Worm (Caenorhabditis elegans) whole organism, L1 larva: Measurements from ENCODE around the gene ZK1248.19.

Source experiments
- C04F5.9 ChIP-seq: sonication (generic microtip); optimal IDR thresholded peaks from 2 replicates; lab custom pipeline; 2016; ENCODE audit warnings: missing genetic modification characterization, missing compliant biosample characterization
- C16A3.4 ChIP-seq: fragments of 150-350 bp; optimal IDR thresholded peaks from 2 replicates; lab custom pipeline; 2014; ENCODE audit warnings: missing biosample characterization, missing genetic modification characterization
- F16B12.6 ChIP-seq: fragments of 150-350 bp; optimal IDR thresholded peaks from 2 replicates; lab custom pipeline; 2014; ENCODE audit warnings: missing biosample characterization, missing genetic modification characterization
- aha-1 ChIP-seq: fragments of 150-350 bp; optimal IDR thresholded peaks from 2 replicates; lab custom pipeline; 2014; ENCODE audit warnings: missing biosample characterization, missing genetic modification characterization
- alr-1 ChIP-seq: fragments of 200-800 bp; sonication (Bioruptor generic); optimal IDR thresholded peaks from 2 replicates; lab custom pipeline; 2018; ENCODE audit warnings: borderline replicate concordance, mild to moderate bottlenecking, missing genetic modification characterization, missing compliant biosample characterization
- aly-2 ChIP-seq: fragments of 150-350 bp; optimal IDR thresholded peaks from 2 replicates; lab custom pipeline; 2014; ENCODE audit warnings: missing biosample characterization, missing genetic modification characterization
- ceh-88 ChIP-seq: fragments of 200-800 bp; sonication (Bioruptor generic); IDR thresholded peaks from 2 replicates; pipeline ENCODE4 v1.3.6; 2022; ENCODE audit warnings: missing genetic modification characterization, missing compliant biosample characterization
- ces-1 ChIP-seq: fragments of 150-350 bp; optimal IDR thresholded peaks from 2 replicates; lab custom pipeline; 2014; ENCODE audit warnings: missing biosample characterization, missing genetic modification reagents, missing genetic modification characterization
- dpl-1 ChIP-seq, 3 experiments: fragments of 150-350 bp in 2 of 3; sonication (generic microtip) in 1 of 3; optimal IDR thresholded peaks; 2 replicates each; lab custom pipeline; 2014 to 2017; ENCODE audit warnings: missing biosample characterization in 3 of 3, missing genetic modification characterization in 3 of 3, missing genetic modification reagents in 3 of 3
- dsc-1 ChIP-seq: sonication (generic microtip); optimal IDR thresholded peaks from 2 replicates; lab custom pipeline; 2016; ENCODE audit warnings: mild to moderate bottlenecking, missing genetic modification characterization, missing compliant biosample characterization
- efl-1 ChIP-seq, 4 experiments: fragments of 150-350 bp; optimal IDR thresholded peaks in 3 of 4; peaks in 1 of 4; 1 replicate in 1 of 4; 2 replicates in 3 of 4; lab custom pipeline; 2014; ENCODE audit warnings: missing biosample characterization in 2 of 4, missing genetic modification characterization in 2 of 4, missing genetic modification reagents in 2 of 4
- efl-3 ChIP-seq: fragments of 200-800 bp; sonication (Bioruptor generic); optimal IDR thresholded peaks from 2 replicates; lab custom pipeline; 2018; ENCODE audit warnings: mild to moderate bottlenecking, missing genetic modification characterization, missing compliant biosample characterization
- egl-13 ChIP-seq: sonication (generic microtip); optimal IDR thresholded peaks from 2 replicates; lab custom pipeline; 2016; ENCODE audit warnings: missing genotype, missing genetic modification reagents, missing genetic modification characterization, missing compliant biosample characterization
- elt-2 ChIP-seq: sonication (generic microtip); optimal IDR thresholded peaks from 2 replicates; lab custom pipeline; 2016; ENCODE audit warnings: missing genetic modification characterization, mild to moderate bottlenecking, inconsistent platforms, missing compliant biosample characterization, missing genetic modification reagents
- elt-3 ChIP-seq, 6 experiments: fragments of 150-350 bp in 1 of 6; sonication (generic microtip); optimal IDR thresholded peaks; 2 replicates each; lab custom pipeline; 2017 to 2018; ENCODE audit warnings: missing biosample characterization in 6 of 6, missing genetic modification characterization in 6 of 6, inconsistent platforms in 1 of 6
- ets-5 ChIP-seq: fragments of 200-800 bp; sonication (Bioruptor generic); IDR thresholded peaks from 2 replicates; pipeline ENCODE4 v1.3.6; 2022; ENCODE audit warnings: missing genetic modification characterization, missing compliant biosample characterization
- fkh-10 ChIP-seq: sonication (generic microtip); optimal IDR thresholded peaks from 2 replicates; lab custom pipeline; 2017; ENCODE audit warnings: missing biosample characterization, missing genetic modification reagents, missing genetic modification characterization
- fkh-4 ChIP-seq: sonication (generic microtip); optimal IDR thresholded peaks from 2 replicates; lab custom pipeline; 2016; ENCODE audit warnings: missing compliant biosample characterization, missing genetic modification characterization, borderline replicate concordance
- fkh-8 ChIP-seq: sonication (generic microtip); optimal IDR thresholded peaks from 2 replicates; lab custom pipeline; 2016; ENCODE audit warnings: mild to moderate bottlenecking, missing genetic modification characterization, missing compliant biosample characterization
- grh-1 ChIP-seq: fragments of 200-800 bp; sonication (Bioruptor generic); IDR thresholded peaks from 2 replicates; pipeline ENCODE4 v1.3.6; 2022; ENCODE audit warnings: missing genetic modification reagents, missing genetic modification characterization, missing compliant biosample characterization
- hlh-4 ChIP-seq: sonication (generic microtip); optimal IDR thresholded peaks from 2 replicates; lab custom pipeline; 2016; ENCODE audit warnings: mild to moderate bottlenecking, missing genetic modification characterization, missing compliant biosample characterization
- hpl-2 ChIP-seq: fragments of 150-350 bp; optimal IDR thresholded peaks from 2 replicates; lab custom pipeline; 2014; ENCODE audit warnings: missing biosample characterization, missing genetic modification reagents, missing genetic modification characterization
- irx-1 ChIP-seq: sonication (generic microtip); optimal IDR thresholded peaks from 2 replicates; lab custom pipeline; 2016; ENCODE audit warnings: missing genetic modification characterization, missing compliant biosample characterization
- isw-1 ChIP-seq: fragments of 200-800 bp; sonication (Bioruptor generic); IDR thresholded peaks from 2 replicates; pipeline ENCODE4 v1.3.6; 2022; ENCODE audit warnings: missing genetic modification characterization, missing compliant biosample characterization
- lin-13 ChIP-seq: fragments of 150-350 bp; optimal IDR thresholded peaks from 2 replicates; lab custom pipeline; 2014; ENCODE audit warnings: missing biosample characterization, missing genetic modification reagents, missing genetic modification characterization
- lin-14 ChIP-seq: fragments of 200-800 bp; sonication (Bioruptor generic); optimal IDR thresholded peaks from 2 replicates; lab custom pipeline; 2018; ENCODE audit warnings: mild to moderate bottlenecking, missing genetic modification characterization, moderate library complexity, missing compliant biosample characterization
- lir-3 ChIP-seq: sonication (generic microtip); optimal IDR thresholded peaks from 2 replicates; lab custom pipeline; 2016; ENCODE audit warnings: mild to moderate bottlenecking, missing genetic modification characterization, moderate library complexity, missing compliant biosample characterization; ENCODE audit not compliant: poor library complexity
- lsy-2 ChIP-seq, 2 experiments: fragments of 150-350 bp; optimal IDR thresholded peaks; 2 replicates each; lab custom pipeline; 2014; ENCODE audit warnings: missing biosample characterization in 2 of 2, missing genetic modification characterization in 2 of 2
- mab-9 ChIP-seq: fragments of 200-800 bp; sonication (Bioruptor generic); IDR thresholded peaks from 2 replicates; pipeline ENCODE4 v1.3.6; 2022; ENCODE audit warnings: missing genetic modification reagents, missing genetic modification characterization, missing compliant biosample characterization
- nhr-20 ChIP-seq: sonication (generic microtip); optimal IDR thresholded peaks from 2 replicates; lab custom pipeline; 2016; ENCODE audit warnings: mild to moderate bottlenecking, missing genetic modification characterization, missing compliant biosample characterization
- nhr-28 ChIP-seq: fragments of 150-350 bp; optimal IDR thresholded peaks from 2 replicates; lab custom pipeline; 2014; ENCODE audit warnings: missing biosample characterization, missing genetic modification characterization
- nhr-47 ChIP-seq: sonication (generic microtip); optimal IDR thresholded peaks from 2 replicates; lab custom pipeline; 2016; ENCODE audit warnings: mild to moderate bottlenecking, missing genetic modification characterization, moderate library complexity, missing compliant biosample characterization
- nhr-71 ChIP-seq: sonication (generic microtip); optimal IDR thresholded peaks from 2 replicates; lab custom pipeline; 2016; ENCODE audit warnings: mild to moderate bottlenecking, missing genetic modification characterization, moderate library complexity, missing compliant biosample characterization
- nhr-76 ChIP-seq: sonication (generic microtip); optimal IDR thresholded peaks from 2 replicates; lab custom pipeline; 2017; ENCODE audit warnings: missing biosample characterization, missing genetic modification characterization
- nhr-84 ChIP-seq: sonication (generic microtip); optimal IDR thresholded peaks from 2 replicates; lab custom pipeline; 2017; ENCODE audit warnings: missing biosample characterization, missing genetic modification characterization
- nhr-90 ChIP-seq: sonication (generic microtip); optimal IDR thresholded peaks from 2 replicates; lab custom pipeline; 2016; ENCODE audit warnings: mild to moderate bottlenecking, missing genetic modification characterization, missing compliant biosample characterization; ENCODE audit not compliant: poor library complexity
- pag-3 ChIP-seq: sonication (generic microtip); optimal IDR thresholded peaks from 2 replicates; lab custom pipeline; 2017; ENCODE audit warnings: missing genetic modification characterization, mild to moderate bottlenecking, missing compliant biosample characterization, antibody characterized with exemption, borderline replicate concordance; ENCODE audit not compliant: insufficient read depth
- rnt-1 ChIP-seq: sonication (generic microtip); optimal IDR thresholded peaks from 2 replicates; lab custom pipeline; 2016; ENCODE audit warnings: mild to moderate bottlenecking, missing genetic modification characterization, moderate library complexity, missing compliant biosample characterization
- skn-1 ChIP-seq: fragments of 150-350 bp; optimal IDR thresholded peaks from 2 replicates; lab custom pipeline; 2014; ENCODE audit warnings: missing biosample characterization, missing genetic modification characterization
- snpc-4 ChIP-seq: fragments of 150-350 bp; optimal IDR thresholded peaks from 2 replicates; lab custom pipeline; 2014; ENCODE audit warnings: missing biosample characterization, missing genetic modification characterization
- sup-37 ChIP-seq: fragments of 200-800 bp; sonication (Bioruptor generic); optimal IDR thresholded peaks from 2 replicates; lab custom pipeline; 2018; ENCODE audit warnings: mild to moderate bottlenecking, missing genetic modification characterization, missing compliant biosample characterization
- swsn-7 ChIP-seq: sonication (generic microtip); optimal IDR thresholded peaks from 2 replicates; lab custom pipeline; 2016; ENCODE audit warnings: missing genetic modification characterization, missing compliant biosample characterization
- tlp-1 ChIP-seq: fragments of 150-350 bp; optimal IDR thresholded peaks from 2 replicates; lab custom pipeline; 2014; ENCODE audit warnings: missing biosample characterization, missing genetic modification characterization
- unc-30 ChIP-seq: sonication (generic microtip); optimal IDR thresholded peaks from 2 replicates; lab custom pipeline; 2017; ENCODE audit warnings: missing biosample characterization, missing genetic modification characterization
- unc-62 ChIP-seq: fragments of 150-350 bp; optimal IDR thresholded peaks from 2 replicates; lab custom pipeline; 2014; ENCODE audit warnings: missing biosample characterization, missing genetic modification reagents, missing genetic modification characterization
- unc-86 ChIP-seq: sonication (generic microtip); optimal IDR thresholded peaks from 2 replicates; lab custom pipeline; 2016; ENCODE audit warnings: missing genetic modification characterization, missing compliant biosample characterization
- unc-98 ChIP-seq: fragments of 200-800 bp; sonication (Bioruptor generic); IDR thresholded peaks from 2 replicates; pipeline ENCODE4 v1.3.6; 2022; ENCODE audit warnings: missing genetic modification characterization, missing compliant biosample characterization
- vab-15 ChIP-seq: sonication (generic microtip); optimal IDR thresholded peaks from 2 replicates; lab custom pipeline; 2017; ENCODE audit warnings: missing genotype, mild to moderate bottlenecking, missing genetic modification characterization, missing compliant biosample characterization
- xbp-1 ChIP-seq: sonication (generic microtip); optimal IDR thresholded peaks from 2 replicates; lab custom pipeline; 2016; ENCODE audit warnings: missing genetic modification characterization, missing compliant biosample characterization
- zip-4 ChIP-seq: fragments of 200-800 bp; sonication (Bioruptor generic); optimal IDR thresholded peaks from 2 replicates; lab custom pipeline; 2018; ENCODE audit warnings: mild to moderate bottlenecking, missing genetic modification characterization, moderate library complexity, missing compliant biosample characterization
- ztf-11 ChIP-seq, 2 experiments: sonication (generic microtip); optimal IDR thresholded peaks; 2 replicates each; lab custom pipeline; 2016 to 2017; ENCODE audit warnings: missing genetic modification characterization in 2 of 2, missing biosample characterization in 1 of 2, missing compliant biosample characterization in 1 of 2

ZK1248.19 gene

ce11 chrII:5844694-5845129, 5.5 kb upstream of the ZK1248.19 start (continued):
- peak; percentile 93 to 98 for TF ChIP-seq ztf-11 (tag; optimal IDR thresholded peaks at IDR 0.05; lab: Kevin White, UChicago)
- TF ChIP-seq snpc-4 (tag; lab: Kevin White, UChicago) = peak; percentile 100
- peak; percentile 79 for TF ChIP-seq pag-3 (tag; lab: Kevin White, UChicago)
- TF ChIP-seq fkh-4 (tag; lab: Kevin White, UChicago) = peak; percentile 94
- TF ChIP-seq aly-2 (tag; lab: Kevin White, UChicago) = peak; percentile 99
- TF ChIP-seq skn-1 = peak; percentile 91
- TF ChIP-seq fkh-10 = peak; percentile 99
- TF ChIP-seq swsn-7 = peak; percentile 100
- TF ChIP-seq irx-1 (tag; lab: Kevin White, UChicago) = peak; percentile 100
- peak; percentile 96 to 97 for TF ChIP-seq lsy-2 (tag; optimal IDR thresholded peaks at IDR 0.05; lab: Kevin White, UChicago)
- peak; percentile 100 for TF ChIP-seq nhr-47 (tag; lab: Kevin White, UChicago)
- TF ChIP-seq unc-86 = peak; percentile 99
- TF ChIP-seq alr-1 (tag; lab: Kevin White, UChicago) = no peak
- TF ChIP-seq vab-15 (tag; lab: Kevin White, UChicago) = peak; percentile 93
- peak; percentile 99 for TF ChIP-seq isw-1 (GFP tag; lab: Robert Waterston, UW)
- peak; percentile 100 for TF ChIP-seq nhr-20
- TF ChIP-seq nhr-84 (tag; lab: Kevin White, UChicago) = peak; percentile 85
- peak; percentile 96 for TF ChIP-seq lir-3 (tag; lab: Kevin White, UChicago)
- TF ChIP-seq nhr-76 = peak; percentile 80
- TF ChIP-seq hlh-4 (tag; lab: Kevin White, UChicago) = peak; percentile 79
- peak; percentile 100 for TF ChIP-seq elt-2 (tag; lab: Kevin White, UChicago)
- TF ChIP-seq unc-62 (GFP tag; lab: Kevin White, UChicago) = no peak
- peak; percentile 82 for TF ChIP-seq unc-30
- peak; percentile 99 for TF ChIP-seq sup-37
- TF ChIP-seq rnt-1 (tag; lab: Kevin White, UChicago) = peak; percentile 98
- peak; percentile 100 for TF ChIP-seq nhr-71
- peak; percentile 100 for TF ChIP-seq dsc-1 (tag; lab: Kevin White, UChicago)
- TF ChIP-seq efl-1 (optimal IDR thresholded peaks at IDR 0.05; lab: Kevin White, UChicago) = peak; percentile 92
- peak; percentile 77 to 98 for TF ChIP-seq efl-1 (GFP tag; optimal IDR thresholded peaks at IDR 0.05 in 1 of 2; lab: Kevin White, UChicago)
- peak; percentile 100 for TF ChIP-seq nhr-90 (tag; lab: Kevin White, UChicago)
- TF ChIP-seq ces-1 (GFP tag; lab: Kevin White, UChicago) = peak; percentile 98
- peak; percentile 77 for TF ChIP-seq nhr-28
- TF ChIP-seq grh-1 (GFP tag; lab: Robert Waterston, UW) = peak; percentile 99
- TF ChIP-seq aha-1 (tag; lab: Kevin White, UChicago) = peak; percentile 89
- TF ChIP-seq F16B12.6 = peak; percentile 75
- peak; percentile 99 for TF ChIP-seq ceh-88 (GFP tag; lab: Robert Waterston, UW)
- peak; percentile 99 for TF ChIP-seq lin-14 (GFP tag; lab: Kevin White, UChicago)
- TF ChIP-seq egl-13 (tag; lab: Kevin White, UChicago) = peak; percentile 99
- peak; percentile 82 to 84 (median 82) for TF ChIP-seq dpl-1 (GFP tag; optimal IDR thresholded peaks at IDR 0.05; lab: Kevin White, UChicago)
- peak; percentile 99 for TF ChIP-seq C16A3.4 (tag; lab: Kevin White, UChicago)
- peak; percentile 84; the same call in 1 of the 2 replicates for TF ChIP-seq ets-5 (GFP tag; lab: Robert Waterston, UW)
- TF ChIP-seq elt-3 (tag; optimal IDR thresholded peaks at IDR 0.05; lab: Kevin White, UChicago) = peak in 5 of 6 experiments; percentile 91 to 99 (median 95)
- TF ChIP-seq efl-3 (GFP tag; lab: Kevin White, UChicago) = peak; percentile 90
- TF ChIP-seq xbp-1 (tag; lab: Kevin White, UChicago) = peak; percentile 99
- peak; percentile 98 for TF ChIP-seq C04F5.9 (tag; lab: Kevin White, UChicago)
- peak; percentile 100 for TF ChIP-seq fkh-8 (tag; lab: Kevin White, UChicago)
- peak; percentile 99 for TF ChIP-seq mab-9
- peak; percentile 99 for TF ChIP-seq hpl-2 (GFP tag; lab: Kevin White, UChicago)
- peak; percentile 94 for TF ChIP-seq unc-98
- peak; percentile 97 for TF ChIP-seq lin-13
- TF ChIP-seq zip-4 (GFP tag; lab: Kevin White, UChicago) = peak; percentile 95
- TF ChIP-seq tlp-1 (tag; lab: Kevin White, UChicago) = peak; percentile 73
